Worm (Caenorhabditis elegans) whole organism, early embryonic: ENCODE results near the gene ZC395.4.

Experiments used
- ama-1 ChIP-seq: fragments of 150-350 bp; optimal IDR thresholded peaks from 2 replicates; lab custom pipeline; 2014
- ceh-13 ChIP-seq: fragments of 200-800 bp; sonication (Bioruptor generic); optimal IDR thresholded peaks from 2 replicates; lab custom pipeline; 2018; ENCODE audit warnings: mild to moderate bottlenecking, missing genetic modification characterization, missing compliant biosample characterization
- ceh-36 ChIP-seq: sonication (generic microtip); optimal IDR thresholded peaks from 2 replicates; lab custom pipeline; 2016; ENCODE audit warnings: missing genetic modification characterization, inconsistent platforms, missing compliant biosample characterization
- ets-7 ChIP-seq: sonication (generic microtip); optimal IDR thresholded peaks from 2 replicates; lab custom pipeline; 2016; ENCODE audit warnings: missing genotype, missing genetic modification characterization, missing compliant biosample characterization
- flt-1 ChIP-seq: fragments of 200-800 bp; sonication (Bioruptor generic); IDR thresholded peaks from 2 replicates; pipeline ENCODE4 v1.3.6; 2022; ENCODE audit warnings: missing genetic modification characterization, missing compliant biosample characterization
- hnd-1 ChIP-seq: sonication (generic microtip); optimal IDR thresholded peaks from 2 replicates; lab custom pipeline; 2016; ENCODE audit warnings: missing genetic modification characterization, missing compliant biosample characterization
- scrt-1 ChIP-seq: fragments of 200-800 bp; sonication (Bioruptor generic); IDR thresholded peaks from 2 replicates; pipeline ENCODE4 v1.3.6; 2022; ENCODE audit warnings: missing genetic modification characterization, missing compliant biosample characterization

DNA sequence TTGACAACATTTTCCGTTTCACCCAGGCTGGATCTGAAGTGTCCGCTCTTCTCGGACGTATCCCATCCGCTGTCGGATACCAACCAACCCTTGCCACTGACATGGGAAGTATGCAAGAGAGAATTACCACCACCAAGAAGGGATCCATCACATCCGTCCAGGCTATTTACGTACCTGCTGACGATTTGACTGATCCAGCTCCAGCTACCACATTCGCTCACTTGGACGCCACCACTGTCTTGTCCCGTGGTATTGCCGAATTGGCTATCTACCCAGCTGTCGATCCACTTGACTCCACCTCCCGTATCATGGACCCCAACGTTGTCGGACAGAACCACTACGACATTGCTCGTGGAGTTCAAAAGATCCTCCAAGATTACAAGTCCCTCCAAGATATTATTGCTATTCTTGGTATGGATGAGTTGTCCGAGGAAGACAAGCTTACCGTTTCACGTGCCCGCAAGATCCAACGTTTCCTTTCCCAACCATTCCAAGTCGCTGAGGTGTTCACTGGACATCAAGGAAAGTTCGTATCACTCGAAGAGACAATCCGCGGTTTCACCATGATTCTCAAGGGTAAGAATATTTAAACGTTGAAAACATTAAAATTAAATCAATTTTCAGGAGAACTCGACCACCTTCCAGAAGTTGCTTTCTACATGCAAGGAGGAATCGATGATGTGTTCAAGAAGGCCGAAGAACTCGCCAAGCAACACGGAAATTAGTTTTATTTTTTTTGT is 40.2 kb upstream of the ZC395.4 start:
- TF ChIP-seq ama-1, result no peak
- no peak for TF ChIP-seq ceh-36 (tag; lab: Kevin White, UChicago)
- no peak for TF ChIP-seq ceh-13 (GFP tag; lab: Kevin White, UChicago)
- no peak for TF ChIP-seq hnd-1 (tag; lab: Kevin White, UChicago)
- TF ChIP-seq scrt-1, result no peak
- no peak for TF ChIP-seq ets-7 (tag; lab: Kevin White, UChicago)
- no peak for TF ChIP-seq flt-1 (GFP tag; lab: Robert Waterston, UW)
